Worm (Caenorhabditis elegans) whole organism, L4/young adult: ENCODE data around the gene acp-2.

ENCODE experiments used
- W03F9.2 ChIP-seq: fragments of 150-350 bp; optimal IDR thresholded peaks from 2 replicates; lab custom pipeline; 2014; ENCODE audit warnings: missing biosample characterization, missing genetic modification characterization
- dao-5 ChIP-seq: sonication (generic microtip); optimal IDR thresholded peaks from 2 replicates; lab custom pipeline; 2016; ENCODE audit warnings: missing genotype, missing genetic modification characterization, moderate library complexity, missing compliant biosample characterization
- him-1 ChIP-seq: sonication (generic microtip); optimal IDR thresholded peaks from 2 replicates; lab custom pipeline; 2016; ENCODE audit warnings: missing genotype, missing genetic modification reagents, missing genetic modification characterization, missing compliant biosample characterization

acp-2 gene

ce11 chrII:8405303-8405702 lies 26.6 kb downstream of the acp-2 start, which contains the start of gene ubc-24:
ubc-24 (plus strand) TSS chrII:8405603.
- TF ChIP-seq W03F9.2 (tag; lab: Kevin White, UChicago) (no peak), dao-5 (tag; lab: Kevin White, UChicago) (no peak), him-1 (tag; lab: Kevin White, UChicago) (no peak)

DNA sequence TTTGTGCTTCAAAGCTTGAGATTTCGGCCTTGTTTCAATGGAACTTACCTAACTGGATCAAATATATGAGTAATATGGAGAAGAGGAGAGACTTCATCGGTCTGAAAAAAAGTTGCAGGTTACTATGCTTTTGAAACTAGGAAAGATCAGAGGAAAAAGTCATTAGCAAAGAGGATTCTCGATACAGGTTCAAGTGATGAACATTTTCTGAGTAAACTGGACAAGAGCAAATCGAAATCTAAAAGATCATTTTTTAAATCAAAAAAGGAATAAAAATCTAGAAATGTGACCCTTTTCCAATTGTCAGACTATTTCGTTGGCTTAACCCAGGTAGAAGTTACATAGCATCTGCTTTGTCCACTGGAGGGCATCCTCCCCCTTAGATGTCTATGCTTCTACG lies 27.1 kb downstream of the acp-2 start, which contains the start of gene skpo-1:
TSS of gene skpo-1 (minus strand) at position 101 of the 400 bp plus-strand sequence.
- TF ChIP-seq W03F9.2 (tag; lab: Kevin White, UChicago) = no peak
- TF ChIP-seq dao-5 (tag; lab: Kevin White, UChicago) = no peak
- no peak for TF ChIP-seq him-1 (tag; lab: Kevin White, UChicago)

DNA sequence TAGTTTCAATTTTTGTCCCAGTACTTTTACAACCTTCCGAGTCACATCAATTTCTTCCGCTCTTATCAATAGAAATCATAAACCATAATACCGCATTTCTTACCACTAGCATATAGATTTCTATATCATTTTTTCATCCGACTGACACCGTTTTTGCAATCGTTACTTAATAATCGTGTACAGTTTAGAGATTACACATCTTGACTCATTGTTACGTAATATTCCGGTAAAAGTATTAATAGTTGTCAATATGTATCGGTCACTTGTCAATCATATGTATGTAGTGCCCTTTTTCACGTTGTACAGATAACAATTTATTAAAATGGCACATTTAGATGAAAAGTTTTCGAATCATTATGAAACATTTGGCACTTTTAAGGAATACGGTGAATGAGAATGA lies 31.9 kb downstream of the acp-2 start:
- TF ChIP-seq W03F9.2 (tag; lab: Kevin White, UChicago) (no peak), him-1 (tag; lab: Kevin White, UChicago) (no peak), dao-5 (tag; lab: Kevin White, UChicago) (no peak)

- TF ChIP-seq him-1 (tag; lab: Kevin White, UChicago) (no peak), W03F9.2 (tag; lab: Kevin White, UChicago) (no peak), dao-5 (tag; lab: Kevin White, UChicago) (no peak)
These were observed 32.8 kb downstream of the acp-2 start, which contains the start of gene dod-23 for ce11 chrII:8399064-8399463. dod-23 (minus strand) TSS chrII:8399164.

- no peak for TF ChIP-seq dao-5 (tag; lab: Kevin White, UChicago)
- TF ChIP-seq him-1 (tag; lab: Kevin White, UChicago) = no peak
- TF ChIP-seq W03F9.2 (tag; lab: Kevin White, UChicago) = no peak
These were observed 35.8 kb downstream of the acp-2 start, which contains the start of gene F49E12.7 for ce11 chrII:8396041-8396440. F49E12.7 (minus strand) TSS chrII:8396141.

ce11 chrII:8394205-8394604 lies 37.6 kb downstream of the acp-2 start, which contains the start of gene F49E12.8:
F49E12.8 (minus strand) TSS chrII:8394305.
- TF ChIP-seq dao-5 (tag; lab: Kevin White, UChicago) (no peak), W03F9.2 (tag; lab: Kevin White, UChicago) (no peak), him-1 (tag; lab: Kevin White, UChicago) (no peak)

ce11 chrII:8392215-8392614 lies 39.6 kb downstream of the acp-2 start:
- TF ChIP-seq dao-5 (tag; lab: Kevin White, UChicago) = no peak
- TF ChIP-seq him-1 (tag; lab: Kevin White, UChicago) = no peak
- no peak for TF ChIP-seq W03F9.2 (tag; lab: Kevin White, UChicago)

DNA sequence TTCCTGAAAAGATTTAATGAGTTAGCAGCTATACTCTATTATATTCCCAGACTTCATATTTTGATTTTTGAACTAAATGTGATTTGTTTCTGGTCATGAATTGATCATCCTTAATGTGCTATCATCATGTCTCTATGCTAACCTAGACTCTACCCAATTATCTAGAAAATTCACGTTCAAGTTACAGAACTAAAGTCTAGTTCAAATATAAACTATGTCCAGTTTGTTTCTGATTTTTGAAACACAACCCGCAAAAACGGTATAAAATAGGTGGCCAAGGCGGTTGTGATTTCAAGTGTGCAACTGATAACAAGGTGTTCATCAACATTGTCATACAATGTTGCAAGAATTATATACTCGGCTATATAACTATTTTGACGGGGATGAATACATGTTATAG lies 41.1 kb downstream of the acp-2 start, which contains the start of gene F49E12.10:
TSS of gene F49E12.10 (plus strand) at position 301 of the 400 bp plus-strand sequence.
- TF ChIP-seq W03F9.2 (tag; lab: Kevin White, UChicago) (no peak), him-1 (tag; lab: Kevin White, UChicago) (no peak), dao-5 (tag; lab: Kevin White, UChicago) (no peak)

DNA sequence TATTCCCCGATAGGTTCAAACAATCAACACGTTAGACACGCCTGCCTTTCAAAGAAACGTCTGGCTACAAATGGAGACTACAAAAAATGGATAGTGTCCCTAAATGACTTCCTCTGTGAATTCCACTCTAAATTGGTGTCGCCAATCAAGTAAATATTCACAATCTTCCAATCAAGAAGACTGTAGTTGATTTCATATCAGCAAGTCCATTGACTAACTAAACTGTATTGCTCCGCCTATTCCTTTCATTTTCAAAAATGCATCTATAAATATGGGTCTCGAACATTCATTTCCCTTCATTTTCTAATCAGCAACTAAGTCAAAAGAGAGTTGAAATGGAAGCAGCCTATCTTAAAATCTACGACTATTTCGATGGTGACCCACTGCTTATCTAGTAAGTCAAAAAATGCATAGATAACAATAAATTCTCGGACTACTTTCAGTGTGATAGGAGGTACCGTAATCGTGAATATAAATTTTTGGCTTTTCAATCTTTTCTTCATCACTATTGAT lies 43.8 kb downstream of the acp-2 start, which contains the start of gene drd-1:
TSS of gene drd-1 (plus strand) at position 51 of the 513 bp plus-strand sequence.
- TF ChIP-seq him-1 (tag; lab: Kevin White, UChicago) (no peak), dao-5 (tag; lab: Kevin White, UChicago) (no peak), W03F9.2 (tag; lab: Kevin White, UChicago) (no peak)

ce11 chrII:8386897-8387296 lies 45.0 kb downstream of the acp-2 start:
- no peak for TF ChIP-seq W03F9.2 (tag; lab: Kevin White, UChicago)
- no peak for TF ChIP-seq dao-5 (tag; lab: Kevin White, UChicago)
- TF ChIP-seq him-1 (tag; lab: Kevin White, UChicago) = no peak

- TF ChIP-seq him-1 (tag; lab: Kevin White, UChicago) (no peak), dao-5 (tag; lab: Kevin White, UChicago) (no peak), W03F9.2 (tag; lab: Kevin White, UChicago) (no peak)
These were observed 46.3 kb downstream of the acp-2 start for ce11 chrII:8385561-8385960.

DNA sequence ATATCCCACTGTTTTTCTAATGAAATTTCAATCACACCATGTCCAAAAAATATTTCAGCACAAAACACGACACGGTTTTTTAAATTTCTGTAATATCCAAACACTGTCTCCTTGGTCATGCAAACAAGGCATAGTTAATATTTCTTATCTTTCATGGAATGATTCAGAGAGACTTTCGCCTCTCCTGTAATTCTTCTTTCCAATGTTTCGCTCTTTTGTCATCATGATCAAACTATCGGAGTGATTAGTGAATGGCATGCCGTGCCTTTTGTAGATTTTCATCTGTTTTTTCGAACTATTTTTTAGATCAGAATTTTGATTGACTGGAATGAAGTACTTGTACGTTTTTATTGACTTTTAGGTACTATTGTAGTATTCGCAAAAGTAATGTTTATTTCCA lies 47.5 kb downstream of the acp-2 start:
- TF ChIP-seq dao-5 (tag; lab: Kevin White, UChicago) (no peak), W03F9.2 (tag; lab: Kevin White, UChicago) (no peak), him-1 (tag; lab: Kevin White, UChicago) (no peak)

ce11 chrII:8382880-8383279 lies 49.0 kb downstream of the acp-2 start:
- TF ChIP-seq dao-5 (tag; lab: Kevin White, UChicago) (no peak), W03F9.2 (tag; lab: Kevin White, UChicago) (no peak), him-1 (tag; lab: Kevin White, UChicago) (no peak)

ce11 chrII:8381197-8381596 lies 50.7 kb downstream of the acp-2 start, which contains the start of gene F49E12.12:
F49E12.12 (plus strand) TSS chrII:8381497.
- TF ChIP-seq him-1 (tag; lab: Kevin White, UChicago) = no peak
- no peak for TF ChIP-seq W03F9.2 (tag; lab: Kevin White, UChicago)
- no peak for TF ChIP-seq dao-5 (tag; lab: Kevin White, UChicago)
